Worm (Caenorhabditis elegans) whole organism, early embryonic: ENCODE measurements around the gene T20D3.6.

Experiments used
- F13C5.2 ChIP-seq: sonication (generic microtip); optimal IDR thresholded peaks from 2 replicates; lab custom pipeline; 2017; ENCODE audit warnings: mild to moderate bottlenecking, missing genetic modification characterization, inconsistent platforms, missing compliant biosample characterization
- ama-1 ChIP-seq: fragments of 150-350 bp; optimal IDR thresholded peaks from 2 replicates; lab custom pipeline; 2014
- flt-1 ChIP-seq: fragments of 200-800 bp; sonication (Bioruptor generic); IDR thresholded peaks from 2 replicates; pipeline ENCODE4 v1.3.6; 2022; ENCODE audit warnings: missing genetic modification characterization, missing compliant biosample characterization
- hmg-4 ChIP-seq: fragments of 200-800 bp; sonication (Bioruptor generic); optimal IDR thresholded peaks from 2 replicates; lab custom pipeline; 2018; ENCODE audit warnings: mild to moderate bottlenecking, missing genetic modification characterization, missing compliant biosample characterization
- pes-1 ChIP-seq: fragments of 200-800 bp; sonication (Bioruptor generic); IDR thresholded peaks from 2 replicates; pipeline ENCODE4 v1.3.6; 2022; ENCODE audit warnings: missing genetic modification reagents, missing genetic modification characterization, missing compliant biosample characterization
- scrt-1 ChIP-seq: fragments of 200-800 bp; sonication (Bioruptor generic); IDR thresholded peaks from 2 replicates; pipeline ENCODE4 v1.3.6; 2022; ENCODE audit warnings: missing genetic modification characterization, missing compliant biosample characterization

DNA sequence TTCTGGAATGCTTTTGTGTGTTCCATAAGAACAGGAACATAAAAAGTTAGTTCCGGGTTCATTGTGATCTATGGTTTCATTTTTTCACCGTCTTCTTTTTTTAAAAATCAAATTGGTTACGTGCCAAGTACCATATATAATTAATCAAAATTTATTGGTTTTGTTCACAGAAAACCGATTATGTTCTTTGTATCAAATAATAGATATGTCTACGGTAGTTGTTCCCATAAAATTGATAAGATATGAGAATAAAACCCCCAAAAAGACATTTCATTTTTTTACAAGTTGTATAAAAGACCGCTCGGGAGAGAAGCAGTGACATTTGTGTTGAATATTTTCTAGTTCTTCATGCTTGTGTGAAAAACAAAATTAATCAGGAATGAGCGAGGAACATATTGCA is 42.0 kb upstream of the T20D3.6 start, which contains the start of gene C10C5.5:
- no peak for TF ChIP-seq scrt-1 (GFP tag; lab: Robert Waterston, UW)
- no peak for TF ChIP-seq ama-1 (lab: Kevin White, UChicago)
- TF ChIP-seq hmg-4 (GFP tag; lab: Kevin White, UChicago) = no peak
- TF ChIP-seq F13C5.2 (tag; lab: Kevin White, UChicago) = no peak
- TF ChIP-seq pes-1 (GFP tag; lab: Robert Waterston, UW) = no peak
- no peak for TF ChIP-seq flt-1 (GFP tag; lab: Robert Waterston, UW)
